Fruit fly (Drosophila melanogaster): Measurements from ENCODE around the gene GstO3.
A peak's percentile ranks its signal among the peaks of the same experiment; 100 is the strongest.

dm6 chr3L:8528546-8528945, 9.9 kb downstream of the GstO3 start:
- TF ChIP-seq tj (GFP tag; optimal IDR thresholded peaks at IDR 0.05) (no peak), CG33017 (tag; optimal IDR thresholded peaks at IDR 0.05) (no peak), Hr96 (GFP tag; optimal IDR thresholded peaks at IDR 0.05) (no peak), bab1 (GFP tag; optimal IDR thresholded peaks at IDR 0.05) (peak; percentile 4), cic (GFP tag; optimal IDR thresholded peaks at IDR 0.05) (no peak), CG5204 (GFP tag; optimal IDR thresholded peaks at IDR 0.05) (no peak), CG14711 (tag; optimal IDR thresholded peaks at IDR 0.05) (no peak)

All from whole organism, adult.